Worm (Caenorhabditis elegans) whole organism, young adult: ENCODE measurements around the gene C16A3.6.
"Not testable (repeated sequence)": the region's sequence is repeated elsewhere in the genome, so short reads cannot be mapped to it uniquely, and the experiment has no call there.

ENCODE experiments used
- D2030.7 ChIP-seq: fragments of 200-800 bp; sonication (Bioruptor generic); IDR thresholded peaks from 2 replicates; pipeline ENCODE4 v1.3.6; 2022; ENCODE audit warnings: missing genetic modification reagents, missing genetic modification characterization, missing compliant biosample characterization
- athp-1 ChIP-seq: sonication (generic microtip); optimal IDR thresholded peaks from 2 replicates; lab custom pipeline; 2017; ENCODE audit warnings: mild to moderate bottlenecking, missing genetic modification characterization, missing compliant biosample characterization
- madf-8 ChIP-seq: fragments of 200-800 bp; sonication (Bioruptor generic); conservative IDR thresholded peaks from 2 replicates; pipeline ENCODE4 v1.3.6; 2022; ENCODE audit warnings: missing genetic modification reagents, missing genetic modification characterization, missing compliant biosample characterization
- snpc-1.1 ChIP-seq: sonication (generic microtip); optimal IDR thresholded peaks from 2 replicates; lab custom pipeline; 2017; ENCODE audit warnings: missing genetic modification characterization, mild to moderate bottlenecking, missing compliant biosample characterization, antibody characterized with exemption, moderate library complexity, missing genotype, missing genetic modification reagents; ENCODE audit not compliant: insufficient read depth
- unc-62 ChIP-seq: fragments of 150-350 bp; optimal IDR thresholded peaks from 2 replicates; lab custom pipeline; 2014; ENCODE audit warnings: missing biosample characterization, missing genetic modification reagents, missing genetic modification characterization

- TF ChIP-seq snpc-1.1 (tag; lab: Kevin White, UChicago); unc-62 (GFP tag; lab: Kevin White, UChicago); D2030.7 (GFP tag; lab: Robert Waterston, UW); athp-1: not testable (repeated sequence)
- TF ChIP-seq madf-8 (GFP tag; lab: Robert Waterston, UW), result peak; percentile 41; the same call in 1 of the 2 replicates
Observed at ce11 chrIII:6337730-6338129, 41.3 kb upstream of the C16A3.6 start.
